Worm (Caenorhabditis elegans) whole organism, midembryonic: ENCODE data around the gene cpt-1.
"Not testable (repeated sequence)": the region's sequence is repeated elsewhere in the genome, so short reads cannot be mapped to it uniquely, and the experiment has no call there.

Experiments used
- T22C8.4 ChIP-seq: fragments of 200-800 bp; sonication (Bioruptor generic); IDR thresholded peaks from 2 replicates; pipeline ENCODE4 v1.3.6; 2022; ENCODE audit warnings: missing genetic modification characterization, missing compliant biosample characterization
- flt-1 ChIP-seq: fragments of 200-800 bp; sonication (Bioruptor generic); IDR thresholded peaks from 2 replicates; pipeline ENCODE4 v1.3.6; 2022; ENCODE audit warnings: missing genetic modification characterization, missing compliant biosample characterization
- klf-2 ChIP-seq: fragments of 200-800 bp; sonication (Bioruptor generic); conservative IDR thresholded peaks from 2 replicates; pipeline ENCODE4 v1.3.6; 2022; ENCODE audit warnings: missing genetic modification reagents, missing genetic modification characterization, missing compliant biosample characterization
- med-1 ChIP-seq: sonication (generic microtip); optimal IDR thresholded peaks from 2 replicates; lab custom pipeline; 2017; ENCODE audit warnings: missing genetic modification characterization, mild to moderate bottlenecking, missing compliant biosample characterization, antibody characterized with exemption, missing genetic modification reagents; ENCODE audit not compliant: insufficient read depth
- tab-1 ChIP-seq: fragments of 200-800 bp; sonication (Bioruptor generic); IDR thresholded peaks from 2 replicates; pipeline ENCODE4 v1.3.6; 2022; ENCODE audit warnings: missing genetic modification characterization, missing compliant biosample characterization
- ztf-23 ChIP-seq: fragments of 200-800 bp; sonication (Bioruptor generic); IDR thresholded peaks from 2 replicates; pipeline ENCODE4 v1.3.6; 2022; ENCODE audit warnings: missing genetic modification reagents, missing genetic modification characterization, missing compliant biosample characterization
- ztf-29 ChIP-seq: fragments of 200-800 bp; sonication (Bioruptor generic); IDR thresholded peaks from 2 replicates; pipeline ENCODE4 v1.3.6; 2022; ENCODE audit warnings: missing genetic modification reagents, missing genetic modification characterization, missing compliant biosample characterization

- TF ChIP-seq flt-1 (GFP tag; lab: Robert Waterston, UW) (peak; percentile 58), tab-1 (GFP tag; lab: Robert Waterston, UW) (peak; percentile 55; the same call in 1 of the 2 replicates), klf-2 (GFP tag; lab: Robert Waterston, UW) (peak; percentile 66; the same call in 1 of the 2 replicates)
- TF ChIP-seq ztf-29 (GFP tag; lab: Robert Waterston, UW); ztf-23 (GFP tag; lab: Robert Waterston, UW); med-1 (GFP tag; lab: Kevin White, UChicago); T22C8.4: not testable (repeated sequence)
Observed at ce11 chrII:12778374-12778773, 17.9 kb downstream of the cpt-1 start.
